Fruit fly (Drosophila melanogaster) whole organism, prepupa: Measurements from ENCODE around the gene Grip75.

Source experiments
- CG16779 ChIP-seq: fragments of 200-800 bp; sonication (Bioruptor generic); optimal IDR thresholded peaks from 3 replicates; lab custom pipeline; 2017; ENCODE audit warnings: missing biosample characterization, mild to moderate bottlenecking, missing genetic modification characterization
- CG6163 ChIP-seq: fragments of 200-800 bp; sonication (Bioruptor generic); IDR thresholded peaks from 3 replicates; pipeline ENCODE4 v1.3.6; 2022; ENCODE audit warnings: missing biosample characterization, missing genetic modification characterization
- OdsH ChIP-seq: fragments of 200-800 bp; sonication (Bioruptor generic); optimal IDR thresholded peaks from 3 replicates; lab custom pipeline; 2016; ENCODE audit warnings: missing biosample characterization, missing genetic modification characterization
- Sox15 ChIP-seq: fragments of 200-800 bp; sonication (Bioruptor generic); optimal IDR thresholded peaks from 3 replicates; lab custom pipeline; 2016; ENCODE audit warnings: missing biosample characterization, missing genetic modification characterization

- TF ChIP-seq OdsH (GFP tag; lab: Kevin White, UChicago) = no peak
- no peak for TF ChIP-seq Sox15 (GFP tag; lab: Kevin White, UChicago)
- TF ChIP-seq CG6163 = no peak
- no peak for TF ChIP-seq CG16779 (tag; lab: Kevin White, UChicago)
These were observed 21.8 kb downstream of the Grip75 start for dm6 chr2L:10504895-10505294.
